Fruit fly (Drosophila melanogaster) whole organism, wandering third instar larva: Measurements from ENCODE around the gene CG5861.

Experiments used
- Abd-B ChIP-seq: fragments of >200 bp; optimal IDR thresholded peaks from 2 replicates; lab custom pipeline; 2017; ENCODE audit warnings: missing biosample characterization, missing genetic modification characterization
- CG32264 ChIP-seq: fragments of 200-800 bp; sonication (Bioruptor generic); optimal IDR thresholded peaks from 2 replicates; lab custom pipeline; 2016; ENCODE audit warnings: missing biosample characterization, missing genetic modification characterization
- CG9705 ChIP-seq: fragments of 200-800 bp; sonication (Bioruptor generic); optimal IDR thresholded peaks from 2 replicates; lab custom pipeline; 2018; ENCODE audit warnings: missing biosample characterization, mild to moderate bottlenecking, missing genetic modification characterization
- CrebA ChIP-seq: fragments of 200-800 bp; sonication (Bioruptor generic); optimal IDR thresholded peaks from 2 replicates; lab custom pipeline; 2016; ENCODE audit warnings: missing biosample characterization, mild to moderate bottlenecking, missing genetic modification characterization, borderline replicate concordance
- Dfd ChIP-seq: fragments of >200 bp; optimal IDR thresholded peaks from 2 replicates; lab custom pipeline; 2017; ENCODE audit warnings: missing biosample characterization, missing genetic modification characterization
- Dif ChIP-seq: fragments of 200-275, 200-300 bp; sonication (Bioruptor generic); optimal IDR thresholded peaks from 2 replicates; lab custom pipeline; 2018; ENCODE audit warnings: missing biosample characterization, missing genetic modification characterization; ENCODE audit not compliant: partially characterized antibody
- GATAd ChIP-seq: sonication (Bioruptor generic); optimal IDR thresholded peaks from 2 replicates; lab custom pipeline; 2016; ENCODE audit warnings: missing biosample characterization, missing genetic modification characterization
- HLH106 ChIP-seq: fragments of 200-800 bp; optimal IDR thresholded peaks from 3 replicates; lab custom pipeline; 2019; ENCODE audit warnings: missing biosample characterization, mild to moderate bottlenecking, missing genetic modification characterization, moderate library complexity
- Hnf4 ChIP-seq: fragments of 200-800 bp; sonication (Bioruptor generic); optimal IDR thresholded peaks from 2 replicates; lab custom pipeline; 2016; ENCODE audit warnings: missing biosample characterization, mild to moderate bottlenecking, missing genetic modification characterization
- Hr78 ChIP-seq: fragments of >200 bp; optimal IDR thresholded peaks from 2 replicates; lab custom pipeline; 2017; ENCODE audit warnings: missing biosample characterization, missing genetic modification characterization
- Hr83 ChIP-seq: fragments of 200-300 bp; sonication (Bioruptor generic); optimal IDR thresholded peaks from 2 replicates; lab custom pipeline; 2016; ENCODE audit warnings: missing biosample characterization, mild to moderate bottlenecking, missing genetic modification characterization, moderate library complexity; ENCODE audit not compliant: poor library complexity, severe bottlenecking
- Jra ChIP-seq: sonication (Bioruptor generic); optimal IDR thresholded peaks from 2 replicates; lab custom pipeline; 2016; ENCODE audit warnings: missing biosample characterization, missing genetic modification characterization
- Mio ChIP-seq: sonication (Bioruptor generic); optimal IDR thresholded peaks from 2 replicates; lab custom pipeline; 2016; ENCODE audit warnings: missing biosample characterization, missing genetic modification characterization
- Myc ChIP-seq: fragments of >200 bp; optimal IDR thresholded peaks from 2 replicates; lab custom pipeline; 2017
- N ChIP-seq: fragments of >200 bp; optimal IDR thresholded peaks from 2 replicates; lab custom pipeline; 2018; ENCODE audit warnings: missing biosample characterization, missing external identifiers, missing genetic modification characterization
- Rel ChIP-seq, 2 experiments: fragments of 200-800 bp; sonication (Bioruptor generic) in 1 of 2; optimal IDR thresholded peaks; 2 replicates in 1 of 2; 3 replicates in 1 of 2; lab custom pipeline; 2016 to 2019; ENCODE audit warnings: mild to moderate bottlenecking in 2 of 2, missing biosample characterization in 2 of 2, missing genetic modification characterization in 2 of 2, moderate library complexity in 1 of 2
- Sp1 ChIP-seq: fragments of 200-800 bp; sonication (Bioruptor generic); optimal IDR thresholded peaks from 3 replicates; lab custom pipeline; 2019; ENCODE audit warnings: missing biosample characterization, mild to moderate bottlenecking, missing genetic modification characterization, moderate library complexity
- Vsx2 ChIP-seq: fragments of 200-300, 225-300 bp; sonication (Bioruptor generic); optimal IDR thresholded peaks from 2 replicates; lab custom pipeline; 2018; ENCODE audit warnings: missing biosample characterization, missing genetic modification characterization; ENCODE audit not compliant: partially characterized antibody
- br ChIP-seq: fragments of 200-800 bp; sonication (Bioruptor generic); optimal IDR thresholded peaks from 2 replicates; lab custom pipeline; 2016; ENCODE audit warnings: missing biosample characterization, missing genetic modification characterization
- brk ChIP-seq: fragments of 200-800 bp; sonication (Bioruptor generic); optimal IDR thresholded peaks from 2 replicates; lab custom pipeline; 2016; ENCODE audit warnings: missing biosample characterization, mild to moderate bottlenecking, missing genetic modification characterization
- dl ChIP-seq, 2 experiments: fragments of 175-275, 200-275 bp in 1 of 2; fragments of 200-275 bp in 1 of 2; sonication (Bioruptor generic); optimal IDR thresholded peaks; lab custom pipeline; 2018; ENCODE audit warnings: mild to moderate bottlenecking in 2 of 2, missing biosample characterization in 2 of 2, missing genetic modification characterization in 2 of 2, moderate library complexity in 2 of 2; ENCODE audit not compliant: partially characterized antibody in 2 of 2, insufficient read depth in 1 of 2
- dmrt93B ChIP-seq: fragments of 200-800 bp; sonication (Bioruptor generic); optimal IDR thresholded peaks from 2 replicates; lab custom pipeline; 2018; ENCODE audit warnings: missing biosample characterization, mild to moderate bottlenecking, missing genetic modification characterization
- dsf ChIP-seq: sonication (Bioruptor generic); optimal IDR thresholded peaks from 2 replicates; lab custom pipeline; 2016; ENCODE audit warnings: missing biosample characterization, missing genetic modification characterization, borderline replicate concordance
- ey ChIP-seq: fragments of 200-800 bp; sonication (Bioruptor generic); optimal IDR thresholded peaks from 2 replicates; lab custom pipeline; 2016; ENCODE audit warnings: missing biosample characterization, missing genetic modification characterization
- foxo ChIP-seq, 2 experiments: fragments of 200-800 bp; sonication (Bioruptor generic); optimal IDR thresholded peaks; 2 replicates in 1 of 2; 3 replicates in 1 of 2; lab custom pipeline; 2016 to 2017; ENCODE audit warnings: missing biosample characterization in 2 of 2, missing genetic modification characterization in 2 of 2
- fru ChIP-seq: fragments of 200-800 bp; sonication (Bioruptor generic); optimal IDR thresholded peaks from 3 replicates; lab custom pipeline; 2016; ENCODE audit warnings: missing biosample characterization, mild to moderate bottlenecking, missing genetic modification characterization
- h ChIP-seq: fragments of 200-800 bp; sonication (Bioruptor generic); optimal IDR thresholded peaks from 3 replicates; lab custom pipeline; 2016; ENCODE audit warnings: missing biosample characterization, mild to moderate bottlenecking, missing genetic modification characterization
- jim ChIP-seq: fragments of 175-275, 200-325 bp; sonication (Bioruptor generic); optimal IDR thresholded peaks from 2 replicates; lab custom pipeline; 2016; ENCODE audit warnings: missing biosample characterization, mild to moderate bottlenecking, missing genetic modification characterization
- lola ChIP-seq: fragments of >200 bp; optimal IDR thresholded peaks from 2 replicates; lab custom pipeline; 2017; ENCODE audit warnings: missing biosample characterization, missing genetic modification characterization
- psq ChIP-seq: fragments of 200-800 bp; sonication (Bioruptor generic); optimal IDR thresholded peaks from 3 replicates; lab custom pipeline; 2017; ENCODE audit warnings: missing biosample characterization, mild to moderate bottlenecking, missing genetic modification characterization, moderate library complexity
- rgr ChIP-seq: fragments of 200-800 bp; sonication (Bioruptor generic); optimal IDR thresholded peaks from 3 replicates; lab custom pipeline; 2016; ENCODE audit warnings: missing biosample characterization, mild to moderate bottlenecking, missing genetic modification characterization
- sage ChIP-seq: fragments of 200-800 bp; sonication (Bioruptor generic); optimal IDR thresholded peaks from 2 replicates; lab custom pipeline; 2016; ENCODE audit warnings: missing biosample characterization, mild to moderate bottlenecking, missing genetic modification characterization
- sv ChIP-seq: fragments of 200-800 bp; sonication (Bioruptor generic); optimal IDR thresholded peaks from 3 replicates; lab custom pipeline; 2016; ENCODE audit warnings: missing biosample characterization, missing genetic modification characterization
- usp ChIP-seq: fragments of >200 bp; optimal IDR thresholded peaks from 2 replicates; lab custom pipeline; 2017; ENCODE audit warnings: missing biosample characterization, missing genetic modification characterization
- woc ChIP-seq: sonication (Bioruptor generic); optimal IDR thresholded peaks from 2 replicates; lab custom pipeline; 2016; ENCODE audit warnings: missing biosample characterization, mild to moderate bottlenecking, missing genetic modification characterization

CG5861 gene

dm6 chr2L:16315027-16315426, 7.9 kb upstream of the CG5861 start:
- TF ChIP-seq Rel (GFP tag; optimal IDR thresholded peaks at IDR 0.05; lab: Kevin White, UChicago) (no peak), Rel (tag; optimal IDR thresholded peaks at IDR 0.05; lab: Kevin White, UChicago) (peak; percentile 95), h (GFP tag; lab: Kevin White, UChicago) (peak; percentile 31), N (GFP tag; lab: Kevin White, UChicago) (no peak), usp (no peak), fru (GFP tag; lab: Kevin White, UChicago) (peak; percentile 68), Myc (lab: Kevin White, UChicago) (no peak), woc (GFP tag; lab: Kevin White, UChicago) (peak; percentile 0), CrebA (no peak), Hnf4 (no peak), rgr (GFP tag; lab: Kevin White, UChicago) (no peak), Hr78 (GFP tag; lab: Kevin White, UChicago) (no peak), CG32264 (GFP tag; lab: Kevin White, UChicago) (no peak), sage (GFP tag; lab: Kevin White, UChicago) (peak; percentile 29), psq (GFP tag; lab: Kevin White, UChicago) (no peak), GATAd (GFP tag; lab: Kevin White, UChicago) (no peak), Jra (GFP tag; lab: Kevin White, UChicago) (no peak), sv (GFP tag; lab: Kevin White, UChicago) (no peak), Sp1 (GFP tag; lab: Kevin White, UChicago) (peak; percentile 28), Hr83 (GFP tag; lab: Kevin White, UChicago) (no peak), dmrt93B (no peak), Abd-B (GFP tag; lab: Kevin White, UChicago) (no peak), brk (GFP tag; lab: Kevin White, UChicago) (no peak), dl (GFP tag; optimal IDR thresholded peaks at IDR 0.05; lab: Kevin White, UChicago; ENCODE audit: insufficient read depth in 1 of 2, partially characterized antibody in 2 of 2) (peak; percentile 66 to 86), jim (GFP tag; lab: Kevin White, UChicago) (no peak), Dif (GFP tag; lab: Kevin White, UChicago) (no peak), dsf (no peak), CG9705 (GFP tag; lab: Kevin White, UChicago) (peak; percentile 18), foxo (GFP tag; optimal IDR thresholded peaks at IDR 0.05; lab: Kevin White, UChicago) (peak in 1 of 2 experiments; percentile 23)

- TF ChIP-seq rgr (GFP tag; lab: Kevin White, UChicago) (peak; percentile 38), Abd-B (GFP tag; lab: Kevin White, UChicago) (no peak), dmrt93B (no peak), foxo (GFP tag; optimal IDR thresholded peaks at IDR 0.05; lab: Kevin White, UChicago) (peak in 1 of 2 experiments; percentile 17), Rel (GFP tag; optimal IDR thresholded peaks at IDR 0.05; lab: Kevin White, UChicago) (no peak), Rel (tag; optimal IDR thresholded peaks at IDR 0.05; lab: Kevin White, UChicago) (peak; percentile 99), sage (GFP tag; lab: Kevin White, UChicago) (peak; percentile 49), Hnf4 (peak; percentile 25), jim (GFP tag; lab: Kevin White, UChicago) (no peak), ey (GFP tag; lab: Kevin White, UChicago) (no peak), Hr83 (GFP tag; lab: Kevin White, UChicago) (peak; percentile 42), Jra (GFP tag; lab: Kevin White, UChicago) (peak; percentile 23), lola (GFP tag; lab: Kevin White, UChicago) (no peak)
Measured at dm6 chr2L:16310648-16311047, 3.5 kb upstream of the CG5861 start, which contains the start of the genes cni and fzy. TSS of gene cni (minus strand) at chr2L:16310726. TSS of gene fzy (plus strand) at chr2L:16310956.

DNA sequence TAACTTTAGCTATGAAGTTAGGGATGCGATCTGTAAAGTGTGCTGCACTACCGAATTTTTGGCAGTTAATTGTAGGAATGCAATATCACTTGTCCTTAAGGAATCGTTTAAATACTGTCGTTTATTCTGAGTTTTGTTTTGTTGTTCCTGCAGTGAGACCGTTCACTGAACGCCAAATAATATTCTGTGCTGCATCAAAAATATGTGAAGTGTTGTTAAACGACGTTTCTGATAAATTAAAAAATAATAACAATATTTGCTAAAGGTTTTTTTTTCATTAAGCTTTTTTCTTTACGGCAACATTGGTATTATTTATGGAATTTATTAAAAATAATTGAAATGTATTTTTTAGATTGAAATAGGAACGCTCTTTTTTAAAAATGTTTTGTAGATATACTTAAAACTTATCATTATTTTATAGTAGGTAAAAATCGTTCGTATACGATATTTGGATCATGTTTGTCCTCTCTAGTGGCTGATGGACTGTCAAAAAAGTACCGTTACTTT, 4.3 kb downstream of the CG5861 start, which contains the start of gene GMF:
Gene GMF, minus strand, starts transcription at position 182 of the 507 bp plus-strand sequence.
- peak; percentile 51 for TF ChIP-seq Sp1 (GFP tag; lab: Kevin White, UChicago)
- peak; percentile 64 for TF ChIP-seq rgr (GFP tag; lab: Kevin White, UChicago)
- peak; percentile 67 for TF ChIP-seq Jra (GFP tag; lab: Kevin White, UChicago)
- TF ChIP-seq jim (GFP tag; lab: Kevin White, UChicago): no peak
- peak; percentile 23 for TF ChIP-seq dsf
- no peak for TF ChIP-seq Hr83 (GFP tag; lab: Kevin White, UChicago)
- no peak for TF ChIP-seq br (GFP tag; lab: Kevin White, UChicago)
- no peak for TF ChIP-seq Vsx2 (GFP tag; lab: Kevin White, UChicago)
- TF ChIP-seq Hnf4: peak; percentile 58
- TF ChIP-seq CrebA: no peak
- TF ChIP-seq Mio (GFP tag; lab: Kevin White, UChicago): no peak
- peak; percentile 57 for TF ChIP-seq woc (GFP tag; lab: Kevin White, UChicago)
- TF ChIP-seq Dfd (GFP tag; lab: Kevin White, UChicago): no peak
- TF ChIP-seq Myc (lab: Kevin White, UChicago): no peak
- TF ChIP-seq ey (GFP tag; lab: Kevin White, UChicago): peak; percentile 19
- TF ChIP-seq N (GFP tag; lab: Kevin White, UChicago): no peak
- no peak for TF ChIP-seq h (GFP tag; lab: Kevin White, UChicago)
- TF ChIP-seq Hr78 (GFP tag; lab: Kevin White, UChicago): no peak
- peak; percentile 21 for TF ChIP-seq psq (GFP tag; lab: Kevin White, UChicago)
- peak; percentile 30 for TF ChIP-seq HLH106 (tag; lab: Kevin White, UChicago)
- no peak for TF ChIP-seq dmrt93B
- peak in 1 of 2 experiments; percentile 62 for TF ChIP-seq foxo (GFP tag; optimal IDR thresholded peaks at IDR 0.05; lab: Kevin White, UChicago)
- TF ChIP-seq Dif (GFP tag; lab: Kevin White, UChicago): no peak
- no peak for TF ChIP-seq Rel (GFP tag; optimal IDR thresholded peaks at IDR 0.05; lab: Kevin White, UChicago)
- peak; percentile 20 for TF ChIP-seq Rel (tag; optimal IDR thresholded peaks at IDR 0.05; lab: Kevin White, UChicago)
- TF ChIP-seq sv (GFP tag; lab: Kevin White, UChicago): no peak
